Worm (Caenorhabditis elegans): ENCODE results near the gene kcc-1.

DNA sequence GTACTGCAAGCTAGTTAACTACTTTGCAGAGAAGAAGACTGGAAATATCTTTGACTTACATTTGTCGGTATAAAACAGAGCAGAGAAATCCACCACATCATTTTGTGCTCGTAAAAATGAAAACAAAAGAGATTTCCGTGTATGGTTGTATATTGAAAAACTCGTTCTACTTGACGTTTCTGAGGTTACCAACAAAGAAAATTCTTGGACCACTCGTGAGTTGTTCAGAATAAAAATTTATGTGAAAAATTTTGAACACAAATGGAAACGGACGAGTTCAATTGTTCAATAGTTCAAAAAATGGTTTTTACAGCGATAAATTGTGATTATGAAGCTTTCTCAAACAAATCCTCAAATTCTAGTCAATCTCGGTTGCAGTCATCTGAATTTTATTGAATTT, 21.5 kb upstream of the kcc-1 start, which contains the start of gene clec-179:
- TF ChIP-seq madf-8 (GFP tag; conservative IDR thresholded peaks at IDR 0.05) (no peak), let-607 (tag; optimal IDR thresholded peaks at IDR 0.05) (no peak), zfh-2 (GFP tag; conservative IDR thresholded peaks at IDR 0.05) (no peak), nhr-27 (tag; optimal IDR thresholded peaks at IDR 0.05) (no peak), bed-1 (GFP tag; IDR thresholded peaks at IDR 0.05) (no peak), B0261.1 (tag; optimal IDR thresholded peaks at IDR 0.05) (no peak), unc-62 (GFP tag; optimal IDR thresholded peaks at IDR 0.05) (no peak), repo-1 (tag; optimal IDR thresholded peaks at IDR 0.05) (no peak), F23B12.7 (tag; optimal IDR thresholded peaks at IDR 0.05; ENCODE audit: insufficient read depth) (no peak), C06A6.2 (GFP tag; conservative IDR thresholded peaks at IDR 0.05) (no peak), athp-1 (tag; optimal IDR thresholded peaks at IDR 0.05) (no peak), ama-1 (optimal IDR thresholded peaks at IDR 0.05) (no peak), ama-1 (GFP tag; optimal IDR thresholded peaks at IDR 0.05) (no peak), K12H6.12 (tag; optimal IDR thresholded peaks at IDR 0.05) (no peak)
